Worm (Caenorhabditis elegans): Measurements from ENCODE around the gene T02H6.5.

ce11 chrII:639467-639866, 45.4 kb upstream of the T02H6.5 start, which contains the start of gene K07E8.6:
- TF ChIP-seq dmd-4 (tag; optimal IDR thresholded peaks at IDR 0.05) (no peak), ceh-82 (tag; optimal IDR thresholded peaks at IDR 0.05) (no peak), ZK546.5 (tag; optimal IDR thresholded peaks at IDR 0.05) (no peak), elt-1 (tag; optimal IDR thresholded peaks at IDR 0.05) (no peak)

All from whole organism, L2 larva.